Worm (Caenorhabditis elegans) whole organism, L3 larva: Measurements from ENCODE around the gene lron-4.

ENCODE experiments used
- R02D3.7 ChIP-seq: fragments of 150-350 bp; optimal IDR thresholded peaks from 2 replicates; lab custom pipeline; 2014; ENCODE audit warnings: missing biosample characterization, missing genetic modification characterization
- ZK546.5 ChIP-seq: sonication (generic microtip); optimal IDR thresholded peaks from 2 replicates; lab custom pipeline; 2017; ENCODE audit warnings: missing biosample characterization, missing genetic modification characterization
- aly-2 ChIP-seq: fragments of 150-350 bp; optimal IDR thresholded peaks from 2 replicates; lab custom pipeline; 2014; ENCODE audit warnings: missing biosample characterization, missing genetic modification characterization
- ama-1 ChIP-seq: fragments of 150-350 bp; optimal IDR thresholded peaks from 2 replicates; lab custom pipeline; 2018
- ceh-16 ChIP-seq: sonication (generic microtip); optimal IDR thresholded peaks from 2 replicates; lab custom pipeline; 2017; ENCODE audit warnings: missing biosample characterization, missing genetic modification characterization
- ceh-28 ChIP-seq: fragments of 150-350 bp; optimal IDR thresholded peaks from 2 replicates; lab custom pipeline; 2014; ENCODE audit warnings: missing biosample characterization, missing genetic modification reagents, missing genetic modification characterization
- ceh-82 ChIP-seq: fragments of 150-350 bp; optimal IDR thresholded peaks from 2 replicates; lab custom pipeline; 2014; ENCODE audit warnings: missing biosample characterization, missing genetic modification characterization
- ceh-9 ChIP-seq: sonication (generic microtip); optimal IDR thresholded peaks from 2 replicates; lab custom pipeline; 2018; ENCODE audit warnings: missing biosample characterization, missing genetic modification characterization
- daf-12 ChIP-seq: fragments of 150-350 bp; optimal IDR thresholded peaks from 2 replicates; lab custom pipeline; 2014; ENCODE audit warnings: missing biosample characterization, missing genetic modification reagents, missing genetic modification characterization
- egl-27 ChIP-seq: sonication (generic microtip); optimal IDR thresholded peaks from 4 replicates; lab custom pipeline; 2017; ENCODE audit warnings: missing biosample characterization, missing genetic modification reagents, missing genetic modification characterization
- egl-5 ChIP-seq: fragments of 150-350 bp; optimal IDR thresholded peaks from 2 replicates; lab custom pipeline; 2017; ENCODE audit warnings: missing biosample characterization, missing genetic modification reagents, missing genetic modification characterization, inconsistent platforms
- elt-1 ChIP-seq: fragments of 150-350 bp; optimal IDR thresholded peaks from 2 replicates; lab custom pipeline; 2014; ENCODE audit warnings: missing biosample characterization, missing genetic modification characterization
- elt-2 ChIP-seq: sonication (generic microtip); optimal IDR thresholded peaks from 2 replicates; lab custom pipeline; 2016; ENCODE audit warnings: missing genetic modification reagents, mild to moderate bottlenecking, missing genetic modification characterization, missing compliant biosample characterization
- elt-3 ChIP-seq, 3 experiments: fragments of 150-350 bp in 1 of 3; sonication (generic microtip) in 2 of 3; optimal IDR thresholded peaks; 2 replicates in 2 of 3; 4 replicates in 1 of 3; lab custom pipeline; 2014 to 2017; ENCODE audit warnings: missing biosample characterization in 3 of 3, missing genetic modification characterization in 3 of 3
- eor-1 ChIP-seq, 2 experiments: fragments of 150-350 bp; optimal IDR thresholded peaks; 2 replicates each; lab custom pipeline; 2014 to 2018; ENCODE audit warnings: missing biosample characterization in 2 of 2, missing genetic modification characterization in 2 of 2
- fkh-10 ChIP-seq: sonication (generic microtip); optimal IDR thresholded peaks from 2 replicates; lab custom pipeline; 2017; ENCODE audit warnings: missing biosample characterization, missing genetic modification reagents, missing genetic modification characterization
- fkh-2 ChIP-seq: fragments of 150-350 bp; optimal IDR thresholded peaks from 2 replicates; lab custom pipeline; 2014; ENCODE audit warnings: missing biosample characterization, missing genetic modification reagents, missing genetic modification characterization
- fos-1 ChIP-seq: fragments of 150-350 bp; optimal IDR thresholded peaks from 2 replicates; lab custom pipeline; 2014; ENCODE audit warnings: missing biosample characterization, missing genetic modification characterization
- hmg-11 ChIP-seq: sonication (generic microtip); optimal IDR thresholded peaks from 2 replicates; lab custom pipeline; 2016; ENCODE audit warnings: missing genetic modification characterization, missing compliant biosample characterization
- jun-1 ChIP-seq: fragments of 150-350 bp; optimal IDR thresholded peaks from 2 replicates; lab custom pipeline; 2014; ENCODE audit warnings: missing biosample characterization, missing genetic modification reagents, missing genetic modification characterization
- lin-15B ChIP-seq: fragments of 150-350 bp; optimal IDR thresholded peaks from 2 replicates; lab custom pipeline; 2014; ENCODE audit warnings: missing biosample characterization, missing genetic modification characterization
- lin-39 ChIP-seq: fragments of 150-350 bp; optimal IDR thresholded peaks from 2 replicates; lab custom pipeline; 2018; ENCODE audit warnings: missing biosample characterization, missing genetic modification reagents, missing genetic modification characterization
- lsy-12 ChIP-seq: sonication (generic microtip); optimal IDR thresholded peaks from 2 replicates; lab custom pipeline; 2016; ENCODE audit warnings: mild to moderate bottlenecking, missing genetic modification characterization, missing compliant biosample characterization
- mdl-1 ChIP-seq: fragments of 150-350 bp; optimal IDR thresholded peaks from 2 replicates; lab custom pipeline; 2014; ENCODE audit warnings: missing biosample characterization, missing genetic modification characterization
- mml-1 ChIP-seq: fragments of 150-350 bp; sonication (generic microtip); optimal IDR thresholded peaks from 3 replicates; lab custom pipeline; 2014; ENCODE audit warnings: missing biosample characterization, missing genetic modification characterization
- nfya-1 ChIP-seq: sonication (generic microtip); optimal IDR thresholded peaks from 2 replicates; lab custom pipeline; 2017; ENCODE audit warnings: missing genetic modification characterization, mild to moderate bottlenecking, missing compliant biosample characterization, antibody characterized with exemption, moderate library complexity; ENCODE audit not compliant: insufficient read depth
- nhr-11 ChIP-seq: fragments of 150-350 bp; optimal IDR thresholded peaks from 2 replicates; lab custom pipeline; 2014; ENCODE audit warnings: missing biosample characterization, missing genetic modification characterization
- nhr-12 ChIP-seq: fragments of 150-350 bp; optimal IDR thresholded peaks from 2 replicates; lab custom pipeline; 2014; ENCODE audit warnings: missing biosample characterization, missing genetic modification characterization
- nhr-23 ChIP-seq: fragments of 150-350 bp; optimal IDR thresholded peaks from 2 replicates; lab custom pipeline; 2014; ENCODE audit warnings: missing biosample characterization, missing genetic modification reagents, missing genetic modification characterization
- nhr-237 ChIP-seq: fragments of 150-350 bp; optimal IDR thresholded peaks from 2 replicates; lab custom pipeline; 2014; ENCODE audit warnings: missing biosample characterization, missing genetic modification characterization
- nhr-25 ChIP-seq: sonication (generic microtip); optimal IDR thresholded peaks from 2 replicates; lab custom pipeline; 2017; ENCODE audit warnings: missing biosample characterization, missing genetic modification characterization
- nhr-28 ChIP-seq: fragments of 150-350 bp; optimal IDR thresholded peaks from 2 replicates; lab custom pipeline; 2014; ENCODE audit warnings: missing biosample characterization, missing genetic modification characterization
- nhr-43 ChIP-seq: sonication (generic microtip); optimal IDR thresholded peaks from 2 replicates; lab custom pipeline; 2016; ENCODE audit warnings: mild to moderate bottlenecking, missing genetic modification characterization, missing compliant biosample characterization; ENCODE audit not compliant: poor library complexity, severe bottlenecking
- nhr-67 ChIP-seq: fragments of 150-350 bp; optimal IDR thresholded peaks from 2 replicates; lab custom pipeline; 2014; ENCODE audit warnings: missing biosample characterization, missing genetic modification characterization
- nhr-76 ChIP-seq: fragments of 150-350 bp; sonication (generic microtip); optimal IDR thresholded peaks from 5 replicates; lab custom pipeline; 2014; ENCODE audit warnings: missing biosample characterization, missing genetic modification characterization
- nhr-77 ChIP-seq: fragments of 150-350 bp; optimal IDR thresholded peaks from 2 replicates; lab custom pipeline; 2014; ENCODE audit warnings: missing biosample characterization, missing genetic modification characterization
- pha-4 ChIP-seq: fragments of 150-350 bp; optimal IDR thresholded peaks from 2 replicates; lab custom pipeline; 2014; ENCODE audit warnings: missing biosample characterization, missing genetic modification reagents, missing genetic modification characterization
- pqm-1 ChIP-seq: fragments of 150-350 bp; optimal IDR thresholded peaks from 2 replicates; lab custom pipeline; 2017; ENCODE audit warnings: missing biosample characterization, missing genetic modification characterization, inconsistent platforms
- sea-2 ChIP-seq: fragments of 150-350 bp; sonication (generic microtip); optimal IDR thresholded peaks from 4 replicates; lab custom pipeline; 2014; ENCODE audit warnings: missing biosample characterization, missing genetic modification reagents, missing genetic modification characterization
- skn-1 ChIP-seq: fragments of 150-350 bp; optimal IDR thresholded peaks from 2 replicates; lab custom pipeline; 2014; ENCODE audit warnings: missing biosample characterization, missing genetic modification characterization
- snpc-4 ChIP-seq: fragments of 150-350 bp; optimal IDR thresholded peaks from 2 replicates; lab custom pipeline; 2014; ENCODE audit warnings: missing biosample characterization, missing genetic modification characterization
- tbx-2 ChIP-seq: sonication (generic microtip); optimal IDR thresholded peaks from 2 replicates; lab custom pipeline; 2016; ENCODE audit warnings: mild to moderate bottlenecking, missing genetic modification characterization, missing compliant biosample characterization
- unc-39 ChIP-seq: sonication (generic microtip); optimal IDR thresholded peaks from 4 replicates; lab custom pipeline; 2017; ENCODE audit warnings: missing biosample characterization, missing genetic modification characterization
- unc-62 ChIP-seq: fragments of 150-350 bp; sonication (generic microtip); optimal IDR thresholded peaks from 4 replicates; lab custom pipeline; 2014; ENCODE audit warnings: missing biosample characterization, missing genetic modification reagents, missing genetic modification characterization
- zag-1 ChIP-seq: fragments of 150-350 bp; optimal IDR thresholded peaks from 2 replicates; lab custom pipeline; 2014; ENCODE audit warnings: missing biosample characterization, missing genetic modification characterization
- ztf-11 ChIP-seq: fragments of 150-350 bp; optimal IDR thresholded peaks from 2 replicates; lab custom pipeline; 2014; ENCODE audit warnings: missing biosample characterization, missing genetic modification characterization
- ztf-4 ChIP-seq: fragments of 150-350 bp; optimal IDR thresholded peaks from 2 replicates; lab custom pipeline; 2014; ENCODE audit warnings: missing biosample characterization, missing genetic modification characterization

Gene lron-4

DNA sequence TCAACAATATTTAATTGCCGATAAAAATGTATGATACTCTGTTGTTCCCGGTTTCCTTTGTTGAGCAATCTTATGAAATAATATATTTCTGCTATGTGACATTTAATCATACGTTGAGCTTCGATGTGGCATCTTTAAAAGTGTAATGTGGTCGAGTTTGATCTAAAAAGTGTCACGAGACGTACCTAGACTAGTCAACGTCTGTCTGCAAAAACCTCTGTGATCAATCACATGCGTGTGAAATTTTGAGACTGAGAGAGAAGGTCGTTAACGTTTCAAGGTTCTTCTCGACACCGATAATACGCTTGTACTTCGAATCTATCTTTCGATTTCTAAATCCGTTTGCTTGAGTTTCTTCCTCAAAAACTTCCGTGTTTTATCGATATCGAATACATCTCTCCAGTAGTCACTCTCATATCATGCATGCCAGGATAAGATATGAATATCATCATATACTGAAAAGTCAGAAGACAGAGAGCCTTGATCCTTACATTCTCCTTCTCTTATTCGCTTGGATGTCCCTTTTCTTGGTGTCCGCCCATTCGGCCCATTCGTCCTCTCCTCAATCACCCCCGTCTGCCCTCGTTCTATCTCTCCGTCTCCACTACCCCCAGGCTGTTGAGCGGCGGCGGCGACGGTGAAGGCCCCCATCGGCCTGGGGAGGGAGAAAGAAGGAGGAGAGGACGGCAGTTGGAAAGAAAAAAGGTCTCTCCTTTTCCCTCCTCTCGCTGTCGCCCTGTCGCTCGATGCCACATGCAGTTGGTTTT lies 16.5 kb upstream of the lron-4 start:
- TF ChIP-seq nfya-1 (tag; lab: Kevin White, UChicago) (peak; percentile 85), tbx-2 (tag; lab: Kevin White, UChicago) (peak; percentile 0), egl-27 (no peak), jun-1 (tag; lab: Kevin White, UChicago) (no peak), nhr-28 (tag; lab: Kevin White, UChicago) (no peak), skn-1 (tag; lab: Kevin White, UChicago) (peak; percentile 27), pqm-1 (tag; lab: Kevin White, UChicago) (no peak), elt-1 (tag; lab: Kevin White, UChicago) (peak; percentile 55), nhr-237 (tag; lab: Kevin White, UChicago) (no peak), mdl-1 (tag; lab: Kevin White, UChicago) (no peak), daf-12 (no peak), zag-1 (tag; lab: Kevin White, UChicago) (no peak), ceh-16 (tag; lab: Kevin White, UChicago) (no peak), nhr-67 (no peak), lsy-12 (tag; lab: Kevin White, UChicago) (no peak), pha-4 (tag; lab: Kevin White, UChicago) (peak; percentile 69), nhr-12 (no peak), nhr-23 (tag; lab: Kevin White, UChicago) (peak; percentile 49), eor-1 (tag; optimal IDR thresholded peaks at IDR 0.05; lab: Kevin White, UChicago) (no peak), R02D3.7 (no peak), lin-15B (tag; lab: Kevin White, UChicago) (no peak), ceh-9 (tag; lab: Kevin White, UChicago) (no peak), hmg-11 (tag; lab: Kevin White, UChicago) (peak; percentile 71), fos-1 (tag; lab: Kevin White, UChicago) (no peak), lin-39 (tag; lab: Kevin White, UChicago) (peak; percentile 79), ztf-4 (tag; lab: Kevin White, UChicago) (peak; percentile 50), ztf-11 (tag; lab: Kevin White, UChicago) (no peak), ZK546.5 (tag; lab: Kevin White, UChicago) (no peak), sea-2 (no peak), unc-39 (tag; lab: Kevin White, UChicago) (no peak), ceh-28 (peak; percentile 44), nhr-77 (tag; lab: Kevin White, UChicago) (no peak), fkh-2 (tag; lab: Kevin White, UChicago) (no peak), mml-1 (tag; lab: Kevin White, UChicago) (no peak), ama-1 (lab: Kevin White, UChicago) (peak; percentile 40), nhr-11 (tag; lab: Kevin White, UChicago) (no peak), nhr-25 (tag; lab: Kevin White, UChicago) (peak; percentile 94), elt-2 (tag; lab: Kevin White, UChicago) (peak; percentile 35), fkh-10 (no peak), unc-62 (GFP tag; lab: Kevin White, UChicago) (peak; percentile 42), aly-2 (tag; lab: Kevin White, UChicago) (no peak), ceh-82 (no peak), nhr-76 (tag; lab: Kevin White, UChicago) (no peak), snpc-4 (tag; lab: Kevin White, UChicago) (no peak), nhr-43 (tag; lab: Kevin White, UChicago) (peak; percentile 58), elt-3 (tag; optimal IDR thresholded peaks at IDR 0.05; lab: Kevin White, UChicago) (peak in 1 of 3 experiments; percentile 52), egl-5 (no peak)
- TF ChIP-seq, all 47 proteins: peak for 16
